Fruit fly (Drosophila melanogaster): Measurements from ENCODE around the gene Vha100-4.

The Vha100-4 gene

dm6 chr3R:18396801-18397604 is 7.4 kb upstream of the Vha100-4 start, which contains the start of gene Vti1b (continued):
- no peak for TF ChIP-seq inv (GFP tag; IDR thresholded peaks at IDR 0.05; ENCODE audit: partially characterized antibody)
- TF ChIP-seq BtbVII (GFP tag; optimal IDR thresholded peaks at IDR 0.05), result peak; percentile 90
- TF ChIP-seq pros (GFP tag; optimal IDR thresholded peaks at IDR 0.05), result peak; percentile 95
- TF ChIP-seq Mrtf (GFP tag; IDR thresholded peaks at IDR 0.05), result peak; percentile 85
- peak; percentile 57; the same call in 1 of the 2 replicates for TF ChIP-seq ro (GFP tag; IDR thresholded peaks at IDR 0.05)
- peak; percentile 91 for TF ChIP-seq CG11695 (GFP tag; IDR thresholded peaks at IDR 0.05)
- peak; percentile 86 for TF ChIP-seq wdn (GFP tag; IDR thresholded peaks at IDR 0.05)
- peak; percentile 94 for TF ChIP-seq lmd (GFP tag; IDR thresholded peaks at IDR 0.05)
- TF ChIP-seq CG8281 (tag; optimal IDR thresholded peaks at IDR 0.05), result peak; percentile 74
- no peak for TF ChIP-seq pfk (GFP tag; optimal IDR thresholded peaks at IDR 0.05)
- TF ChIP-seq btn (GFP tag; optimal IDR thresholded peaks at IDR 0.05), result peak; percentile 83
- no peak for TF ChIP-seq nerfin-2 (GFP tag; IDR thresholded peaks at IDR 0.05; ENCODE audit: partially characterized antibody)
- TF ChIP-seq CG34422 (GFP tag; IDR thresholded peaks at IDR 0.05), result peak; percentile 89
- peak; percentile 89 for TF ChIP-seq mam (GFP tag; optimal IDR thresholded peaks at IDR 0.05)
- TF ChIP-seq Trl (optimal IDR thresholded peaks at IDR 0.05), result peak; percentile 87 to 94
- peak; percentile 82 for TF ChIP-seq Trl (GFP tag; optimal IDR thresholded peaks at IDR 0.05)
- TF ChIP-seq CG13775 (GFP tag; optimal IDR thresholded peaks at IDR 0.05), result peak; percentile 88
- peak; percentile 65 for TF ChIP-seq Adf1 (GFP tag; IDR thresholded peaks at IDR 0.05)
- TF ChIP-seq CG17361 (GFP tag; IDR thresholded peaks at IDR 0.05), result peak; percentile 95
- no peak for TF ChIP-seq mld (GFP tag; IDR thresholded peaks at IDR 0.05; ENCODE audit: partially characterized antibody)
- peak; percentile 93 for TF ChIP-seq Blimp-1 (GFP tag; optimal IDR thresholded peaks at IDR 0.05)
- peak; percentile 88 for TF ChIP-seq en (GFP tag; optimal IDR thresholded peaks at IDR 0.05)
- peak; percentile 63 for TF ChIP-seq Sry-δ (GFP tag; optimal IDR thresholded peaks at IDR 0.05)
- peak; percentile 94 for TF ChIP-seq Ssrp (tag; optimal IDR thresholded peaks at IDR 0.05)
- peak; percentile 94 for TF ChIP-seq CG7839 (tag; optimal IDR thresholded peaks at IDR 0.05)
- peak; percentile 75 for TF ChIP-seq CG10431 (GFP tag; optimal IDR thresholded peaks at IDR 0.05)
- peak; percentile 35; the same call in 1 of the 3 replicates for TF ChIP-seq HLH4C (GFP tag; IDR thresholded peaks at IDR 0.05; ENCODE audit: partially characterized antibody)
- peak; percentile 89 for TF ChIP-seq gro (GFP tag; optimal IDR thresholded peaks at IDR 0.05)
- TF ChIP-seq CG7271 (tag; optimal IDR thresholded peaks at IDR 0.05), result peak; percentile 70
- TF ChIP-seq CG12744 (GFP tag; optimal IDR thresholded peaks at IDR 0.05), result peak; percentile 90
- no peak for TF ChIP-seq knrl (GFP tag; IDR thresholded peaks at IDR 0.05; ENCODE audit: partially characterized antibody)
- TF ChIP-seq NC2α (GFP tag; optimal IDR thresholded peaks at IDR 0.05), result peak; percentile 89
- no peak for TF ChIP-seq unc-4 (GFP tag; IDR thresholded peaks at IDR 0.05; ENCODE audit: partially characterized antibody)
- TF ChIP-seq CG7963 (GFP tag; IDR thresholded peaks at IDR 0.05; ENCODE audit: partially characterized antibody), result no peak
- TF ChIP-seq YL-1 (GFP tag; optimal IDR thresholded peaks at IDR 0.05), result peak; percentile 64
- TF ChIP-seq nau (GFP tag; optimal IDR thresholded peaks at IDR 0.05), result peak; percentile 93
- TF ChIP-seq CG15479 (GFP tag; optimal IDR thresholded peaks at IDR 0.05), result no peak
- TF ChIP-seq CG4707 (GFP tag; optimal IDR thresholded peaks at IDR 0.05), result peak; percentile 91
- peak; percentile 76 for TF ChIP-seq Nf-YC (tag; optimal IDR thresholded peaks at IDR 0.05)
- TF ChIP-seq lola (GFP tag; optimal IDR thresholded peaks at IDR 0.05), result peak in 1 of 3 experiments; percentile 91
- peak; percentile 79 for TF ChIP-seq CG18764 (GFP tag; optimal IDR thresholded peaks at IDR 0.05)
- TF ChIP-seq trem (tag; optimal IDR thresholded peaks at IDR 0.05), result peak; percentile 92
- TF ChIP-seq CG30431 (GFP tag; optimal IDR thresholded peaks at IDR 0.05), result peak; percentile 92
- TF ChIP-seq slou (GFP tag; optimal IDR thresholded peaks at IDR 0.05), result peak; percentile 72
- peak; percentile 84 for TF ChIP-seq CG31224 (GFP tag; IDR thresholded peaks at IDR 0.05)
- peak; percentile 83 for TF ChIP-seq Usf (GFP tag; optimal IDR thresholded peaks at IDR 0.05)
- peak; percentile 92 for TF ChIP-seq caup (GFP tag; optimal IDR thresholded peaks at IDR 0.05; ENCODE audit: severe bottlenecking)
- TF ChIP-seq CG17385 (GFP tag; optimal IDR thresholded peaks at IDR 0.05), result peak; percentile 92

Measured in whole organism, embryonic.